Worm (Caenorhabditis elegans): Measurements from ENCODE around the gene T13A10.1.

DNA sequence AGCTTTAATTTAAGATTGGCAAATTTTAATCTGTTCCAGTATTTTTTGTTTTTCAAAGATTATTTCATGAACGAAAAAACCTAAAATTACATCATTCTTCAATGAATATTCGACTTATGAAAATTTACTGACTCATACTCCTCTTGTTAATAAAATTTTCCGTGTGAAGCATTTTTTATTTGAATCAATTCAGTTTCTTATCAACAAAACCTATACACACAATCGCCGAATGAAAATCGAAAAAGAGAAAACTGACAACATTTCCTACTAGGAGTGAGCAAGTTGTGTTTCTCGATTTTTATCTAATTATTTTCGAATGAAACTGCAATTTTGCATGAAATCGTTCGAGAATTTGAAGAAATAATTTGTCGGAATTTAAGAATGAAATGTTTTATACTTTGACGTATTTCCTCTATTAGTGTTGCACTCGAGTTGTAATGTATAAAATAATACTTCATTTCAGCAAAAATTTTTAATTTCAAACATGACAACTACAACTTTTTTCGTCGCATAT lies 45.3 kb upstream of the T13A10.1 start, which contains the start of gene F58F9.4:
- TF ChIP-seq unc-62 (GFP tag; optimal IDR thresholded peaks at IDR 0.05) (no peak), nhr-11 (tag; optimal IDR thresholded peaks at IDR 0.05) (no peak), zag-1 (tag; optimal IDR thresholded peaks at IDR 0.05) (no peak)

Data from whole organism, L2 larva.